Fruit fly (Drosophila melanogaster): ENCODE results near the gene Cpr100A.

Cpr100A gene

dm6 chr3R:30870317-30870878 is 3.1 kb downstream of the Cpr100A start (continued):
- TF ChIP-seq dmrt11E (tag; optimal IDR thresholded peaks at IDR 0.05): no peak
- no peak for TF ChIP-seq MESR4 (GFP tag; optimal IDR thresholded peaks at IDR 0.05)
- no peak for TF ChIP-seq CG9609 (GFP tag; optimal IDR thresholded peaks at IDR 0.05)
- no peak for TF ChIP-seq Trl (optimal IDR thresholded peaks at IDR 0.05)
- no peak for TF ChIP-seq Trl (GFP tag; optimal IDR thresholded peaks at IDR 0.05)
- no peak for TF ChIP-seq ems (GFP tag; optimal IDR thresholded peaks at IDR 0.05)
- no peak for TF ChIP-seq Dip2 (GFP tag; IDR thresholded peaks at IDR 0.05)
- TF ChIP-seq CG34224 (GFP tag; IDR thresholded peaks at IDR 0.05; ENCODE audit: partially characterized antibody): no peak
- TF ChIP-seq Ets65A (GFP tag): peak; percentile 66
- no peak for TF ChIP-seq CG3407 (GFP tag; optimal IDR thresholded peaks at IDR 0.05)
- TF ChIP-seq chif (GFP tag; optimal IDR thresholded peaks at IDR 0.05): no peak
- no peak for TF ChIP-seq CG15011 (GFP tag; optimal IDR thresholded peaks at IDR 0.05)
- no peak for TF ChIP-seq Taf1 (GFP tag; IDR thresholded peaks at IDR 0.05)
- TF ChIP-seq row (GFP tag; IDR thresholded peaks at IDR 0.05): no peak
- TF ChIP-seq Adf1 (GFP tag; IDR thresholded peaks at IDR 0.05): no peak
- no peak for TF ChIP-seq CG12744 (GFP tag; optimal IDR thresholded peaks at IDR 0.05)
- TF ChIP-seq ham (GFP tag; IDR thresholded peaks at IDR 0.05): no peak
- no peak for TF ChIP-seq HLHmδ (GFP tag; optimal IDR thresholded peaks at IDR 0.05)
- no peak for TF ChIP-seq fd96Cb (tag; optimal IDR thresholded peaks at IDR 0.05)
- no peak for TF ChIP-seq CG18619 (GFP tag; optimal IDR thresholded peaks at IDR 0.05)
- no peak for TF ChIP-seq CG8924 (tag; optimal IDR thresholded peaks at IDR 0.05)
- no peak for TF ChIP-seq slp2 (GFP tag; optimal IDR thresholded peaks at IDR 0.05)
- no peak for TF ChIP-seq bowl (GFP tag; IDR thresholded peaks at IDR 0.05)
- no peak for TF ChIP-seq CG7556 (GFP tag; optimal IDR thresholded peaks at IDR 0.05)
- TF ChIP-seq nmo (GFP tag; optimal IDR thresholded peaks at IDR 0.05): peak; percentile 24
- TF ChIP-seq CG15073 (GFP tag; optimal IDR thresholded peaks at IDR 0.05): no peak
- TF ChIP-seq CG9932 (GFP tag; IDR thresholded peaks at IDR 0.05): peak; percentile 26; the same call in 1 of the 2 replicates
- no peak for TF ChIP-seq mld (GFP tag; IDR thresholded peaks at IDR 0.05; ENCODE audit: partially characterized antibody)
- no peak for TF ChIP-seq CG17359 (tag; optimal IDR thresholded peaks at IDR 0.05)
- no peak for TF ChIP-seq CG9437 (GFP tag; optimal IDR thresholded peaks at IDR 0.05)
- no peak for TF ChIP-seq CG17912 (GFP tag; optimal IDR thresholded peaks at IDR 0.05)
- TF ChIP-seq Antp (GFP tag; optimal IDR thresholded peaks at IDR 0.05): no peak
- TF ChIP-seq Vsx1 (GFP tag; optimal IDR thresholded peaks at IDR 0.05): no peak
- no peak for TF ChIP-seq luna (GFP tag; optimal IDR thresholded peaks at IDR 0.05)
- TF ChIP-seq crc (GFP tag; optimal IDR thresholded peaks at IDR 0.05): no peak
- TF ChIP-seq cato (GFP tag; optimal IDR thresholded peaks at IDR 0.05; ENCODE audit: borderline replicate concordance): no peak
- TF ChIP-seq tup (GFP tag; optimal IDR thresholded peaks at IDR 0.05): no peak
- no peak for TF ChIP-seq ab (GFP tag; optimal IDR thresholded peaks at IDR 0.05)
- TF ChIP-seq Jarid2 (GFP tag; optimal IDR thresholded peaks at IDR 0.05): peak; percentile 13
- no peak for TF ChIP-seq CG9817 (tag; optimal IDR thresholded peaks at IDR 0.05)
- no peak for TF ChIP-seq CG2678 (tag; optimal IDR thresholded peaks at IDR 0.05)
- no peak for TF ChIP-seq emc (GFP tag; optimal IDR thresholded peaks at IDR 0.05)
- TF ChIP-seq CG2199 (GFP tag; IDR thresholded peaks at IDR 0.05): peak; percentile 71; the same call in 2 of the 3 replicates
- no peak for TF ChIP-seq TFAM (GFP tag; optimal IDR thresholded peaks at IDR 0.05)
- no peak for TF ChIP-seq CG10654 (GFP tag; optimal IDR thresholded peaks at IDR 0.05)
- no peak for TF ChIP-seq dmrt99B (tag; optimal IDR thresholded peaks at IDR 0.05)
- TF ChIP-seq hkb (optimal IDR thresholded peaks at IDR 0.05): no peak
- no peak for TF ChIP-seq hkb (GFP tag; IDR thresholded peaks at IDR 0.05)
- TF ChIP-seq CG12942 (GFP tag; optimal IDR thresholded peaks at IDR 0.05): no peak
- TF ChIP-seq CG11560 (tag; IDR thresholded peaks at IDR 0.05): no peak
- no peak for TF ChIP-seq sd (tag; optimal IDR thresholded peaks at IDR 0.05)
- no peak for TF ChIP-seq hb (GFP tag; IDR thresholded peaks at IDR 0.05; ENCODE audit: partially characterized antibody)
